Fruit fly (Drosophila melanogaster) whole organism, pupa: ENCODE measurements around the gene mei-218.

Experiments used
- CG12605 ChIP-seq: fragments of 200-800 bp; sonication (Bioruptor generic); IDR thresholded peaks from 2 replicates; pipeline ENCODE4 v1.3.6; 2022; ENCODE audit warnings: missing biosample characterization, missing genetic modification characterization
- CG13204 ChIP-seq: fragments of 200-800 bp; sonication (Bioruptor generic); optimal IDR thresholded peaks from 2 replicates; lab custom pipeline; 2018; ENCODE audit warnings: missing biosample characterization, mild to moderate bottlenecking, missing genetic modification characterization, moderate library complexity
- CG15710 ChIP-seq: fragments of 200-800 bp; sonication (Bioruptor generic); optimal IDR thresholded peaks from 2 replicates; lab custom pipeline; 2018; ENCODE audit warnings: missing biosample characterization, mild to moderate bottlenecking, missing genetic modification characterization, moderate library complexity
- CG9948 ChIP-seq: fragments of 200-800 bp; sonication (Bioruptor generic); optimal IDR thresholded peaks from 2 replicates; lab custom pipeline; 2018; ENCODE audit warnings: missing biosample characterization, mild to moderate bottlenecking, missing genetic modification characterization, moderate library complexity
- EcR ChIP-seq: fragments of 200-800 bp; sonication (Bioruptor generic); optimal IDR thresholded peaks from 3 replicates; lab custom pipeline; 2019; ENCODE audit warnings: missing biosample characterization, missing genetic modification characterization, mild to moderate bottlenecking, moderate library complexity, missing genetic modification reagents
- rn ChIP-seq: fragments of 200-800 bp; sonication (Bioruptor generic); IDR thresholded peaks from 2 replicates; pipeline ENCODE4 v1.3.6; 2022; ENCODE audit warnings: missing biosample characterization, missing genetic modification characterization

dm6 chrX:17159819-17160218, 17.0 kb upstream of the mei-218 start, which contains the start of gene baz:
- TF ChIP-seq CG13204 (GFP tag; lab: Kevin White, UChicago) (no peak), EcR (GFP tag; lab: Kevin White, UChicago) (peak; percentile 15), CG15710 (tag; lab: Kevin White, UChicago) (no peak), CG9948 (no peak), rn (GFP tag; lab: Robert Waterston, UW) (no peak), CG12605 (GFP tag; lab: Robert Waterston, UW) (no peak)
